Fruit fly (Drosophila melanogaster): ENCODE data around the gene CG43349.

Gene CG43349

dm6 chr2L:1230691-1231090 is 30.7 kb downstream of the CG43349 start (continued):
- TF ChIP-seq fd64A (GFP tag; optimal IDR thresholded peaks at IDR 0.05) = no peak
- no peak for TF ChIP-seq nerfin-2 (GFP tag; IDR thresholded peaks at IDR 0.05; ENCODE audit: partially characterized antibody)
- TF ChIP-seq Myb (GFP tag; optimal IDR thresholded peaks at IDR 0.05) = no peak
- no peak for TF ChIP-seq bbx (GFP tag; IDR thresholded peaks at IDR 0.05; ENCODE audit: partially characterized antibody)
- peak; percentile 66 for TF ChIP-seq lab (GFP tag; optimal IDR thresholded peaks at IDR 0.05)
- peak; percentile 59 for TF ChIP-seq Rfx (GFP tag; IDR thresholded peaks at IDR 0.05)
- peak; percentile 46 for TF ChIP-seq Sox102F (GFP tag; optimal IDR thresholded peaks at IDR 0.05)
- no peak for TF ChIP-seq CG18764 (GFP tag; optimal IDR thresholded peaks at IDR 0.05)
- no peak for TF ChIP-seq knrl (GFP tag; IDR thresholded peaks at IDR 0.05; ENCODE audit: partially characterized antibody)
- TF ChIP-seq Opbp (GFP tag; IDR thresholded peaks at IDR 0.05; ENCODE audit: partially characterized antibody) = no peak
- TF ChIP-seq Camta (GFP tag; optimal IDR thresholded peaks at IDR 0.05) = no peak
- TF ChIP-seq Nf-YB (GFP tag; optimal IDR thresholded peaks at IDR 0.05) = no peak
- no peak for TF ChIP-seq pfk (GFP tag; optimal IDR thresholded peaks at IDR 0.05)
- TF ChIP-seq CG42726 (GFP tag; IDR thresholded peaks at IDR 0.05; ENCODE audit: partially characterized antibody) = no peak
- no peak for TF ChIP-seq Bgb (GFP tag; IDR thresholded peaks at IDR 0.05; ENCODE audit: partially characterized antibody)
- TF ChIP-seq Gsc (GFP tag; IDR thresholded peaks at IDR 0.05) = no peak
- TF ChIP-seq sqz (GFP tag; optimal IDR thresholded peaks at IDR 0.05) = no peak
- peak; percentile 6 for TF ChIP-seq Blimp-1 (GFP tag; optimal IDR thresholded peaks at IDR 0.05)
- TF ChIP-seq lola (GFP tag; optimal IDR thresholded peaks at IDR 0.05) = no peak
- peak; percentile 39 for TF ChIP-seq cwo (GFP tag; optimal IDR thresholded peaks at IDR 0.05)
- no peak for TF ChIP-seq otp (GFP tag; IDR thresholded peaks at IDR 0.05)
- no peak for TF ChIP-seq CG12104 (GFP tag; optimal IDR thresholded peaks at IDR 0.05)
- no peak for TF ChIP-seq Asciz (GFP tag; optimal IDR thresholded peaks at IDR 0.05)
- TF ChIP-seq mirr (GFP tag; optimal IDR thresholded peaks at IDR 0.05) = no peak
- peak; percentile 44 for TF ChIP-seq ind (GFP tag; optimal IDR thresholded peaks at IDR 0.05)
- TF ChIP-seq phol (tag; optimal IDR thresholded peaks at IDR 0.05) = peak; percentile 16
- TF ChIP-seq CG33557 (GFP tag; optimal IDR thresholded peaks at IDR 0.05) = no peak
- peak in 1 of 2 experiments; percentile 27 for TF ChIP-seq Hr51 (GFP tag; optimal IDR thresholded peaks at IDR 0.05)
- no peak for TF ChIP-seq sna (GFP tag; IDR thresholded peaks at IDR 0.05; ENCODE audit: partially characterized antibody)
- no peak for TF ChIP-seq CG10462 (GFP tag; optimal IDR thresholded peaks at IDR 0.05)
- no peak for TF ChIP-seq psq (GFP tag; optimal IDR thresholded peaks at IDR 0.05)
- TF ChIP-seq CG9797 (GFP tag; optimal IDR thresholded peaks at IDR 0.05) = no peak
- peak; percentile 12 for TF ChIP-seq fd96Cb (tag; optimal IDR thresholded peaks at IDR 0.05)
- TF ChIP-seq Nf-YA (GFP tag; IDR thresholded peaks at IDR 0.05) = peak; percentile 24; the same call in 1 of the 2 replicates
- TF ChIP-seq CG7786 (GFP tag; optimal IDR thresholded peaks at IDR 0.05) = no peak
- peak; percentile 50 for TF ChIP-seq lmd (GFP tag; IDR thresholded peaks at IDR 0.05)
- TF ChIP-seq Bdp1 (GFP tag; optimal IDR thresholded peaks at IDR 0.05) = no peak
- TF ChIP-seq CG15479 (GFP tag; optimal IDR thresholded peaks at IDR 0.05) = no peak
- TF ChIP-seq en (GFP tag; optimal IDR thresholded peaks at IDR 0.05) = no peak
- TF ChIP-seq pzg (GFP tag; optimal IDR thresholded peaks at IDR 0.05) = no peak
- 0 out of 2 replicates have a peak, but pooled peaks have one; percentile 15 for TF ChIP-seq gsb (GFP tag; IDR thresholded peaks at IDR 0.05)
- no peak for TF ChIP-seq MTF-1 (GFP tag; optimal IDR thresholded peaks at IDR 0.05; ENCODE audit: borderline replicate concordance)
- no peak for TF ChIP-seq nerfin-1 (tag; optimal IDR thresholded peaks at IDR 0.05)
- TF ChIP-seq CG15011 (GFP tag; optimal IDR thresholded peaks at IDR 0.05) = no peak
- TF ChIP-seq CG4404 (GFP tag; IDR thresholded peaks at IDR 0.05) = no peak
- peak; percentile 53 for TF ChIP-seq Meics (GFP tag; optimal IDR thresholded peaks at IDR 0.05)
- no peak for TF ChIP-seq p53 (GFP tag; optimal IDR thresholded peaks at IDR 0.05)
- no peak for TF ChIP-seq amos (GFP tag; IDR thresholded peaks at IDR 0.05; ENCODE audit: partially characterized antibody)
- TF ChIP-seq CG15073 (GFP tag; optimal IDR thresholded peaks at IDR 0.05) = no peak

All from whole organism, embryonic.